Worm (Caenorhabditis elegans) whole organism, L2 larva: ENCODE measurements around the gene col-180.

Experiments used
- F13H6.1 ChIP-seq: sonication (generic microtip); optimal IDR thresholded peaks from 2 replicates; lab custom pipeline; 2016; ENCODE audit warnings: missing genetic modification characterization, missing compliant biosample characterization
- R02D3.7 ChIP-seq: fragments of 150-350 bp; optimal IDR thresholded peaks from 2 replicates; lab custom pipeline; 2014; ENCODE audit warnings: missing biosample characterization, missing genetic modification characterization
- ZK546.5 ChIP-seq: sonication (generic microtip); optimal IDR thresholded peaks from 2 replicates; lab custom pipeline; 2017; ENCODE audit warnings: missing biosample characterization, missing genetic modification characterization
- alr-1 ChIP-seq: fragments of 150-350 bp; optimal IDR thresholded peaks from 2 replicates; lab custom pipeline; 2014; ENCODE audit warnings: missing biosample characterization, missing genetic modification characterization
- blmp-1 ChIP-seq: sonication (generic microtip); optimal IDR thresholded peaks from 2 replicates; lab custom pipeline; 2017; ENCODE audit warnings: missing genetic modification characterization, mild to moderate bottlenecking, missing compliant biosample characterization, antibody characterized with exemption, moderate library complexity; ENCODE audit not compliant: insufficient read depth
- ceh-16 ChIP-seq: fragments of 150-350 bp; optimal IDR thresholded peaks from 2 replicates; lab custom pipeline; 2014; ENCODE audit warnings: missing biosample characterization, missing genetic modification characterization
- ceh-82 ChIP-seq: fragments of 150-350 bp; optimal IDR thresholded peaks from 2 replicates; lab custom pipeline; 2014; ENCODE audit warnings: missing biosample characterization, missing genetic modification characterization
- crh-2 ChIP-seq: sonication (generic microtip); optimal IDR thresholded peaks from 2 replicates; lab custom pipeline; 2017; ENCODE audit warnings: missing biosample characterization, missing genetic modification characterization
- egl-27 ChIP-seq: sonication (generic microtip); optimal IDR thresholded peaks from 3 replicates; lab custom pipeline; 2017; ENCODE audit warnings: missing biosample characterization, missing genetic modification reagents, missing genetic modification characterization
- elt-1 ChIP-seq: fragments of 150-350 bp; optimal IDR thresholded peaks from 2 replicates; lab custom pipeline; 2014; ENCODE audit warnings: missing biosample characterization, missing genetic modification characterization
- elt-3 ChIP-seq: sonication (generic microtip); optimal IDR thresholded peaks from 2 replicates; lab custom pipeline; 2017; ENCODE audit warnings: missing biosample characterization, missing genetic modification characterization
- fos-1 ChIP-seq: fragments of 150-350 bp; optimal IDR thresholded peaks from 2 replicates; lab custom pipeline; 2014; ENCODE audit warnings: missing biosample characterization, missing genetic modification characterization
- gmeb-1 ChIP-seq: fragments of 150-350 bp; optimal IDR thresholded peaks from 2 replicates; lab custom pipeline; 2014; ENCODE audit warnings: missing biosample characterization, missing genetic modification characterization
- lin-11 ChIP-seq: fragments of 150-350 bp; sonication (generic microtip); optimal IDR thresholded peaks from 2 replicates; lab custom pipeline; 2014; ENCODE audit warnings: missing biosample characterization, missing genetic modification characterization, inconsistent platforms, mixed read lengths
- lin-13 ChIP-seq: fragments of 150-350 bp; optimal IDR thresholded peaks from 2 replicates; lab custom pipeline; 2014; ENCODE audit warnings: missing biosample characterization, missing genetic modification reagents, missing genetic modification characterization
- lsy-2 ChIP-seq, 2 experiments: fragments of 150-350 bp in 1 of 2; sonication (generic microtip) in 1 of 2; optimal IDR thresholded peaks; 2 replicates each; lab custom pipeline; 2014 to 2017; ENCODE audit warnings: missing biosample characterization in 2 of 2, missing genetic modification characterization in 2 of 2
- mbf-1 ChIP-seq: sonication (generic microtip); optimal IDR thresholded peaks from 2 replicates; lab custom pipeline; 2017; ENCODE audit warnings: missing biosample characterization, missing genetic modification characterization
- mdl-1 ChIP-seq, 2 experiments: fragments of 150-350 bp in 1 of 2; sonication (generic microtip) in 1 of 2; optimal IDR thresholded peaks; 2 replicates each; lab custom pipeline; 2017; ENCODE audit warnings: missing biosample characterization in 2 of 2, missing genetic modification characterization in 2 of 2
- nhr-10 ChIP-seq: sonication (generic microtip); optimal IDR thresholded peaks from 2 replicates; lab custom pipeline; 2017; ENCODE audit warnings: missing biosample characterization, missing genetic modification characterization
- nhr-11 ChIP-seq: fragments of 150-350 bp; optimal IDR thresholded peaks from 2 replicates; lab custom pipeline; 2014; ENCODE audit warnings: missing biosample characterization, missing genetic modification characterization
- nhr-129 ChIP-seq: fragments of 150-350 bp; optimal IDR thresholded peaks from 2 replicates; lab custom pipeline; 2014; ENCODE audit warnings: missing biosample characterization, missing genetic modification characterization
- nhr-21 ChIP-seq: fragments of 150-350 bp; optimal IDR thresholded peaks from 2 replicates; lab custom pipeline; 2014; ENCODE audit warnings: missing biosample characterization, missing genetic modification characterization
- nhr-23 ChIP-seq: fragments of 150-350 bp; optimal IDR thresholded peaks from 2 replicates; lab custom pipeline; 2014; ENCODE audit warnings: missing biosample characterization, missing genetic modification reagents, missing genetic modification characterization
- nhr-6 ChIP-seq: fragments of 150-350 bp; optimal IDR thresholded peaks from 2 replicates; lab custom pipeline; 2014; ENCODE audit warnings: missing biosample characterization, missing genetic modification characterization
- nhr-77 ChIP-seq: fragments of 150-350 bp; optimal IDR thresholded peaks from 2 replicates; lab custom pipeline; 2014; ENCODE audit warnings: missing biosample characterization, missing genetic modification characterization
- peb-1 ChIP-seq: fragments of 150-350 bp; optimal IDR thresholded peaks from 2 replicates; lab custom pipeline; 2014; ENCODE audit warnings: missing biosample characterization, missing genetic modification characterization
- sem-4 ChIP-seq: fragments of 150-350 bp; optimal IDR thresholded peaks from 2 replicates; lab custom pipeline; 2014; ENCODE audit warnings: missing biosample characterization, missing genetic modification reagents, missing genetic modification characterization
- skn-1 ChIP-seq: sonication (generic microtip); optimal IDR thresholded peaks from 2 replicates; lab custom pipeline; 2017; ENCODE audit warnings: missing biosample characterization, missing genetic modification characterization
- sma-3 ChIP-seq: sonication (generic microtip); optimal IDR thresholded peaks from 2 replicates; lab custom pipeline; 2016; ENCODE audit warnings: missing genetic modification reagents, missing genetic modification characterization, missing compliant biosample characterization
- sma-9 ChIP-seq, 2 experiments: fragments of 150-350 bp in 1 of 2; sonication (generic microtip) in 1 of 2; optimal IDR thresholded peaks; 2 replicates each; lab custom pipeline; 2014 to 2016; ENCODE audit warnings: missing genetic modification characterization in 2 of 2, mild to moderate bottlenecking in 1 of 2, missing biosample characterization in 1 of 2, missing compliant biosample characterization in 1 of 2, missing genetic modification reagents in 1 of 2, moderate library complexity in 1 of 2
- snpc-4 ChIP-seq: fragments of 150-350 bp; optimal IDR thresholded peaks from 2 replicates; lab custom pipeline; 2014; ENCODE audit warnings: missing biosample characterization, missing genetic modification characterization
- unc-39 ChIP-seq: fragments of 150-350 bp; optimal IDR thresholded peaks from 2 replicates; lab custom pipeline; 2014; ENCODE audit warnings: missing biosample characterization, missing genetic modification characterization
- unc-62 ChIP-seq: fragments of 150-350 bp; optimal IDR thresholded peaks from 2 replicates; lab custom pipeline; 2014; ENCODE audit warnings: missing biosample characterization, missing genetic modification reagents, missing genetic modification characterization
- zag-1 ChIP-seq: fragments of 150-350 bp; optimal IDR thresholded peaks from 2 replicates; lab custom pipeline; 2014; ENCODE audit warnings: missing biosample characterization, missing genetic modification characterization
- ztf-1 ChIP-seq: fragments of 200-800 bp; sonication (Bioruptor generic); conservative IDR thresholded peaks from 2 replicates; pipeline ENCODE4 v1.3.6; 2022; ENCODE audit warnings: missing genetic modification characterization, missing compliant biosample characterization
- ztf-11 ChIP-seq: sonication (generic microtip); optimal IDR thresholded peaks from 2 replicates; lab custom pipeline; 2017; ENCODE audit warnings: missing biosample characterization, missing genetic modification characterization
- ztf-4 ChIP-seq: fragments of 150-350 bp; optimal IDR thresholded peaks from 2 replicates; lab custom pipeline; 2014; ENCODE audit warnings: missing biosample characterization, missing genetic modification characterization

col-180 gene

ce11 chrX:11737053-11737452 lies 25.0 kb upstream of the col-180 start, which contains the start of gene D1053.3:
TSS of gene D1053.3 (minus strand) at chrX:11737153.
- TF ChIP-seq ZK546.5 (tag; lab: Kevin White, UChicago) = no peak
- TF ChIP-seq nhr-77 (tag; lab: Kevin White, UChicago) = no peak
- no peak for TF ChIP-seq sma-9 (GFP tag; optimal IDR thresholded peaks at IDR 0.05; lab: Kevin White, UChicago)
- no peak for TF ChIP-seq sma-9 (tag; optimal IDR thresholded peaks at IDR 0.05; lab: Kevin White, UChicago)
- TF ChIP-seq ztf-4 (tag; lab: Kevin White, UChicago) = no peak
- TF ChIP-seq peb-1 (tag; lab: Kevin White, UChicago) = no peak
- no peak for TF ChIP-seq unc-62 (GFP tag; lab: Kevin White, UChicago)
- TF ChIP-seq nhr-10 = no peak
- TF ChIP-seq crh-2 (tag; lab: Kevin White, UChicago) = no peak
- no peak for TF ChIP-seq nhr-6
- TF ChIP-seq lsy-2 (tag; optimal IDR thresholded peaks at IDR 0.05; lab: Kevin White, UChicago) = no peak
- TF ChIP-seq nhr-23 (tag; lab: Kevin White, UChicago) = no peak
- TF ChIP-seq ceh-16 = no peak
- TF ChIP-seq ztf-1 = no peak

DNA sequence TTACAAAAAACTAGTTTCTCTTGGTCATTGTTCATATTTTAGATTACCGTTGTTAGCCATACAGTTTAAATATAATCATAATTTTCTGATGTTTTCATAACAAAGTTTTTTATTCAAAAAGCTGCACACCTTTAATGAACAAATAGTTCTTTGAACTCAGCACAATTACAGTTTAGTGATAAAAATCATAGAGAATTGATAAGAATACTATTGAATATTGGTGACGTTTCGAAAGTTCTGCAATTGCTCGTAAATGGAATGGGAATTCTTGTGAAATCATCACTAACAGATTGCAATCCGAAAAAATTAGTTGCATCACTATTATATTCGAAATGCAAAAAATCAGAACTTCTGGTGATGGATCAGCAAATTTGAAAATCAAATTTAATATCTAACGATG lies 22.0 kb upstream of the col-180 start:
- no peak for TF ChIP-seq ceh-82 (tag; lab: Kevin White, UChicago)
- peak; percentile 66 for TF ChIP-seq fos-1
- no peak for TF ChIP-seq lin-11 (tag; lab: Kevin White, UChicago)
- TF ChIP-seq crh-2 (tag; lab: Kevin White, UChicago) = no peak

- TF ChIP-seq elt-1 (tag; lab: Kevin White, UChicago) (no peak), sem-4 (tag; lab: Kevin White, UChicago) (no peak), fos-1 (no peak), elt-3 (tag; lab: Kevin White, UChicago) (no peak), crh-2 (tag; lab: Kevin White, UChicago) (no peak), snpc-4 (tag; lab: Kevin White, UChicago) (no peak), nhr-11 (tag; lab: Kevin White, UChicago) (no peak), lin-11 (tag; lab: Kevin White, UChicago) (no peak), nhr-21 (tag; lab: Kevin White, UChicago) (no peak)
Observed at ce11 chrX:11732752-11733151, 20.7 kb upstream of the col-180 start.

- TF ChIP-seq sem-4 (tag; lab: Kevin White, UChicago) (no peak), nhr-129 (tag; lab: Kevin White, UChicago) (peak; percentile 62), sma-9 (GFP tag; optimal IDR thresholded peaks at IDR 0.05; lab: Kevin White, UChicago) (peak; percentile 97), sma-9 (tag; optimal IDR thresholded peaks at IDR 0.05; lab: Kevin White, UChicago) (no peak), peb-1 (tag; lab: Kevin White, UChicago) (no peak), nhr-21 (tag; lab: Kevin White, UChicago) (peak; percentile 18), R02D3.7 (no peak), crh-2 (tag; lab: Kevin White, UChicago) (peak; percentile 89), blmp-1 (tag; lab: Kevin White, UChicago) (peak; percentile 5), F13H6.1 (tag; lab: Kevin White, UChicago) (peak; percentile 45), unc-62 (GFP tag; lab: Kevin White, UChicago) (no peak), mdl-1 (tag; optimal IDR thresholded peaks at IDR 0.05; lab: Kevin White, UChicago) (peak; percentile 47 to 78), lsy-2 (tag; optimal IDR thresholded peaks at IDR 0.05; lab: Kevin White, UChicago) (peak in 1 of 2 experiments; percentile 42), unc-39 (tag; lab: Kevin White, UChicago) (no peak), alr-1 (tag; lab: Kevin White, UChicago) (no peak), sma-3 (GFP tag; lab: Kevin White, UChicago) (peak; percentile 72), gmeb-1 (peak; percentile 40), ztf-11 (tag; lab: Kevin White, UChicago) (no peak), fos-1 (peak; percentile 87), egl-27 (tag; lab: Kevin White, UChicago) (peak; percentile 9), nhr-10 (no peak)
Observed at ce11 chrX:11727761-11728160, 15.7 kb upstream of the col-180 start, which contains the start of the genes gst-42 and D1053.2. TSS of gene gst-42 (minus strand) at chrX:11727936. TSS of gene D1053.2 (plus strand) at chrX:11728151.

- TF ChIP-seq ztf-1 (no peak), lin-13 (GFP tag; lab: Kevin White, UChicago) (no peak), snpc-4 (tag; lab: Kevin White, UChicago) (no peak), ceh-16 (peak; percentile 66), elt-1 (tag; lab: Kevin White, UChicago) (peak; percentile 93), sma-9 (GFP tag; optimal IDR thresholded peaks at IDR 0.05; lab: Kevin White, UChicago) (peak; percentile 33), sma-9 (tag; optimal IDR thresholded peaks at IDR 0.05; lab: Kevin White, UChicago) (no peak), nhr-77 (tag; lab: Kevin White, UChicago) (no peak), nhr-129 (tag; lab: Kevin White, UChicago) (no peak), zag-1 (tag; lab: Kevin White, UChicago) (no peak), gmeb-1 (no peak), skn-1 (tag; lab: Kevin White, UChicago) (no peak), sma-3 (GFP tag; lab: Kevin White, UChicago) (no peak), mbf-1 (tag; lab: Kevin White, UChicago) (no peak)
- TF ChIP-seq, all 48 proteins: peak for 3
Observed at ce11 chrX:11726450-11726849, 14.4 kb upstream of the col-180 start.
